Fruit fly (Drosophila melanogaster): Measurements from ENCODE around the gene CG31717.

CG31717 gene

DNA sequence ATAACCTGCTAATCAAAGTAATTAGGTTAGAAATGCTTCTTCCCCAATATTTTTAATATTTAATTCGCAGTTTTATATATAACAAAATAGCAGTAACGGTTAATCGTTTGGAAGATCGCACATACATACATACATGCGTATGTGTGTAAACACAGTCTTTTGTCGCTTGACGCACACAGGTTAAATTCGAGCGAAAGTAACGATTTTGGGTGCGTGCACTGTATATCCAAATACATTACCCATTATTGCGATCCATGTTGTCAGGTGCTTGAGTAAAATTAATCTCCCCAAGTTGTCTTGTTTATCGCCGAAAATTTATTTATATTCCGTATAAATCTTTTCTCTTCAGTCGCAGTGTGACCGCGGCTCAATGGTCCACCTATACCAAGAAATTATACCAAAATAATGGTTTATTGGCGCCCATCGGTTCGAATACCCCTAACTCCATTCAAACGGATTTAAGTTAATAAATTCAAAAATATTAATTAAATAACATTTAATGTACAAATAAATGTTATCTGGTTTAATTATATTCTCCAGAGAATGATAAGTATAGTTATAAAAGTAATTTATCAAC, 46.5 kb upstream of the CG31717 start, which contains the start of gene CG34159:
TSS of gene CG34159 (minus strand) at position 385 of the 577 bp plus-strand sequence.
- no peak for TF ChIP-seq ey (GFP tag; optimal IDR thresholded peaks at IDR 0.05)
- TF ChIP-seq br (GFP tag; optimal IDR thresholded peaks at IDR 0.05) = no peak
- no peak for TF ChIP-seq Hnf4 (GFP tag; optimal IDR thresholded peaks at IDR 0.05)
- TF ChIP-seq brk (GFP tag; optimal IDR thresholded peaks at IDR 0.05) = no peak
- TF ChIP-seq psq (GFP tag; optimal IDR thresholded peaks at IDR 0.05) = no peak

DNA sequence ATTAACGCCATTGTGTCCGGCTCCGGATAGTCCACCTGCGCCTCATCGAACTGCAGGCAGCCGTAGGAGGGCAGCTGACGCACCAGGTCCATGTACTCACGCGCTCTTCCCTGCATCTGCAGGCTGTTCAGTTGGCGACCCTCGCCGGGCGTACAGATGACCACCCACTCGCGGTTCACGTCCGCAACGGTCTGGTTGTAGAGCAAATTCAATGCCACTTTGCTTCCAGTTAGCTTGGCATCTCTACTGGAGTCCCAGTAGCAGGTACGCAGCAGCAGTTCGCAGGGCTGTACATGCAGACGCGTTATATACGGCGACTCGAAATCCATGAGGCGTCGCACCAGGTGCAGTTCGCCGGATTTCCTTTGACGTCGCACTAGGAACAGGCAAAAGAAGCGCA, 44.6 kb upstream of the CG31717 start:
- TF ChIP-seq tai (GFP tag; optimal IDR thresholded peaks at IDR 0.05) (no peak), dl (GFP tag; optimal IDR thresholded peaks at IDR 0.05; ENCODE audit: insufficient read depth in 1 of 2, partially characterized antibody in 2 of 2) (no peak), Hr78 (GFP tag; optimal IDR thresholded peaks at IDR 0.05) (no peak), sage (GFP tag; optimal IDR thresholded peaks at IDR 0.05) (no peak), CG32264 (GFP tag; optimal IDR thresholded peaks at IDR 0.05) (no peak), Dfd (GFP tag; optimal IDR thresholded peaks at IDR 0.05) (no peak), Mio (GFP tag; optimal IDR thresholded peaks at IDR 0.05) (no peak), CG9705 (GFP tag; optimal IDR thresholded peaks at IDR 0.05) (no peak), sv (GFP tag; optimal IDR thresholded peaks at IDR 0.05) (no peak), OdsH (GFP tag; optimal IDR thresholded peaks at IDR 0.05) (no peak), Abd-B (GFP tag; optimal IDR thresholded peaks at IDR 0.05) (no peak), usp (GFP tag; optimal IDR thresholded peaks at IDR 0.05) (no peak)

DNA sequence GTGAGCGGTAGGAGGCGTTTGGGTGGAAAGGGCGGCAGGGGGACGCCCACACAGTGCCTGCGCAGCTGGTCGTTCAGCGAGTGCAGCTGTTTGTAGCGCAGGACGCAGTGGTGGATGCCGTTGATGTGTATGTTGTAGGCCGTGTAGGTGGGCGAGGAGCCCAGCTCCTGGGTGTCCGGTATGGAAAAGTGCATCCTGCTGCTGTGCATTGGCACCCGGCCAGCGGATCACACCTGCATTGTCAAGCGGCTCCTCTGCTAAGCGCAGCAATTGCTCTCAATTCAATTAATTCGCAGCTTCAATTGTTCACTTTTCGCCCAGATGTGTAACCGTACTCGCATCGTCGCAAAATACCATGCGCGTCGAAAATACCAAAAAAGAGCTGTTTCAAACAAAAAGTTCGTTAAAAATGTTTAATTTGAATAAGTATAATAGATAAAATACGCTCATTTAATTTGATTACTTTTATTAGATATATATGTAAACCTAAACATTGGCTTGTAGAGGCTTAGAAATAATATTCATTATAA, 43.8 kb upstream of the CG31717 start, which contains the start of gene Snx17:
TSS of gene Snx17 (minus strand) at position 329 of the 530 bp plus-strand sequence.
- TF ChIP-seq Rel (GFP tag; optimal IDR thresholded peaks at IDR 0.05) = no peak
- TF ChIP-seq Rel (tag; optimal IDR thresholded peaks at IDR 0.05) = no peak
- no peak for TF ChIP-seq tai (GFP tag; optimal IDR thresholded peaks at IDR 0.05)
- TF ChIP-seq Jra (GFP tag; optimal IDR thresholded peaks at IDR 0.05) = no peak
- no peak for TF ChIP-seq Dif (GFP tag; optimal IDR thresholded peaks at IDR 0.05; ENCODE audit: partially characterized antibody)
- no peak for TF ChIP-seq CrebA (GFP tag; optimal IDR thresholded peaks at IDR 0.05; ENCODE audit: borderline replicate concordance)
- TF ChIP-seq foxo (GFP tag; optimal IDR thresholded peaks at IDR 0.05) = no peak
- no peak for TF ChIP-seq lola (GFP tag; optimal IDR thresholded peaks at IDR 0.05)
- TF ChIP-seq Hr83 (GFP tag; optimal IDR thresholded peaks at IDR 0.05; ENCODE audit: poor library complexity, severe bottlenecking) = no peak
- TF ChIP-seq fru (GFP tag; optimal IDR thresholded peaks at IDR 0.05) = no peak
- TF ChIP-seq N (GFP tag; optimal IDR thresholded peaks at IDR 0.05) = no peak
- TF ChIP-seq HLH106 (tag; optimal IDR thresholded peaks at IDR 0.05) = no peak
- no peak for TF ChIP-seq dsf (GFP tag; optimal IDR thresholded peaks at IDR 0.05; ENCODE audit: borderline replicate concordance)
- no peak for TF ChIP-seq br (GFP tag; optimal IDR thresholded peaks at IDR 0.05)

DNA sequence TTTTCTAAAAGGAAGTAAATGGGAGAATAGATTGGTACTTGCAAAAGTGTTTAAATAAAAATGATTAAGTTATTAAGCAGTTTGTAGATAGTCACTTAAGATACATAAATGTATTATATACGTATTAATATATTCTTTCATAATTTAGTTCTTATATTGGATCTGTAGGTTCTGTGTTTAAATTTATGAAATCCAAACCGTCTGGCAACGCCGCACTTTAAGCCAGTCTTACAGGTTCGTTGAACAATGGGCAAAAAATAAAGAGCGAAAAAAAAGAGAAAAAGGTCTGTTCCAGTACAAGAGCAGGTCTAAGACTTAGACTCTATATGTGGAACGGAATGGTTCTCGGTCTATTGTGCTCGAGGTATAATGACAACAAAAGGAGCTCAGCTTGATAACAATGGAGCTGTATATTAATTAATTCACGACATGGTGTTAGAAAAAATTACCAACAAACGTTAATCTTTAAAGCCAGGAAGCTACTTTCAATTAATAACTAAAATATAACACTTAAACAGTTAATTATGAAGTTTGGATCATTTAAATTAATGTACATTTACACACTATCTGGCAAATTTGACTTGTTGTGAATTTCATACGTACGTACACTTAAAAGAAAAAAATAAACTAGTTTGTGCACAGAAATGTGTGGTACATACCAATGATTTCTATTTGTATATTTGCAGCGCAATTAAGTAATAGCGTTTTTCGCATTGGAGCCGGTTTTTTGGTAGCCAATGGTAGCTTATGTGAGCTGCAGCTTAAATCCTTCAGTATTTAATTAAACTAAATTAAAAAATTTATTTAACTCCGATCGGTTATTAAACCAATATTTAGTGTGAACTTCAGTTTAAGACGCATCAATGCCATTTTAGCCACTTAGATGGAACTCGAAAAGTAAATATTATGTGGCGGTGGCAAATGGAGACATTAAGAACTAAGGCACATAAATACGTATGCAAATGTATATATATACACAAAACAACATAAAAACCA, 41.4 kb upstream of the CG31717 start, which contains the start of gene CG5731:
TSS of gene CG5731 (minus strand) at position 946 of the 996 bp plus-strand sequence.
- no peak for TF ChIP-seq Rel (GFP tag; optimal IDR thresholded peaks at IDR 0.05)
- TF ChIP-seq Rel (tag; optimal IDR thresholded peaks at IDR 0.05) = no peak
- TF ChIP-seq Myc (optimal IDR thresholded peaks at IDR 0.05) = no peak
- TF ChIP-seq br (GFP tag; optimal IDR thresholded peaks at IDR 0.05) = no peak

Data from whole organism, wandering third instar larva.